Worm (Caenorhabditis elegans) whole organism, L3 larva: Measurements from ENCODE around the gene Y49E10.18.

ENCODE experiments used
- R02D3.7 ChIP-seq: fragments of 150-350 bp; optimal IDR thresholded peaks from 2 replicates; lab custom pipeline; 2014; ENCODE audit warnings: missing biosample characterization, missing genetic modification characterization
- egl-27 ChIP-seq: sonication (generic microtip); optimal IDR thresholded peaks from 4 replicates; lab custom pipeline; 2017; ENCODE audit warnings: missing biosample characterization, missing genetic modification reagents, missing genetic modification characterization
- elt-1 ChIP-seq: fragments of 150-350 bp; optimal IDR thresholded peaks from 2 replicates; lab custom pipeline; 2014; ENCODE audit warnings: missing biosample characterization, missing genetic modification characterization
- elt-2 ChIP-seq: sonication (generic microtip); optimal IDR thresholded peaks from 2 replicates; lab custom pipeline; 2016; ENCODE audit warnings: missing genetic modification reagents, mild to moderate bottlenecking, missing genetic modification characterization, missing compliant biosample characterization
- fkh-10 ChIP-seq: sonication (generic microtip); optimal IDR thresholded peaks from 2 replicates; lab custom pipeline; 2017; ENCODE audit warnings: missing biosample characterization, missing genetic modification reagents, missing genetic modification characterization
- fkh-2 ChIP-seq: fragments of 150-350 bp; optimal IDR thresholded peaks from 2 replicates; lab custom pipeline; 2014; ENCODE audit warnings: missing biosample characterization, missing genetic modification reagents, missing genetic modification characterization
- nhr-11 ChIP-seq: fragments of 150-350 bp; optimal IDR thresholded peaks from 2 replicates; lab custom pipeline; 2014; ENCODE audit warnings: missing biosample characterization, missing genetic modification characterization
- nhr-28 ChIP-seq: fragments of 150-350 bp; optimal IDR thresholded peaks from 2 replicates; lab custom pipeline; 2014; ENCODE audit warnings: missing biosample characterization, missing genetic modification characterization
- nhr-43 ChIP-seq: sonication (generic microtip); optimal IDR thresholded peaks from 2 replicates; lab custom pipeline; 2016; ENCODE audit warnings: mild to moderate bottlenecking, missing genetic modification characterization, missing compliant biosample characterization; ENCODE audit not compliant: poor library complexity, severe bottlenecking
- snpc-4 ChIP-seq: fragments of 150-350 bp; optimal IDR thresholded peaks from 2 replicates; lab custom pipeline; 2014; ENCODE audit warnings: missing biosample characterization, missing genetic modification characterization
- tbx-2 ChIP-seq: sonication (generic microtip); optimal IDR thresholded peaks from 2 replicates; lab custom pipeline; 2016; ENCODE audit warnings: mild to moderate bottlenecking, missing genetic modification characterization, missing compliant biosample characterization
- unc-62 ChIP-seq: fragments of 150-350 bp; sonication (generic microtip); optimal IDR thresholded peaks from 4 replicates; lab custom pipeline; 2014; ENCODE audit warnings: missing biosample characterization, missing genetic modification reagents, missing genetic modification characterization
- zag-1 ChIP-seq: fragments of 150-350 bp; optimal IDR thresholded peaks from 2 replicates; lab custom pipeline; 2014; ENCODE audit warnings: missing biosample characterization, missing genetic modification characterization
- ztf-4 ChIP-seq: fragments of 150-350 bp; optimal IDR thresholded peaks from 2 replicates; lab custom pipeline; 2014; ENCODE audit warnings: missing biosample characterization, missing genetic modification characterization

ce11 chrIII:12398468-12398867 is 47.4 kb downstream of the Y49E10.18 start:
- TF ChIP-seq egl-27 (tag; lab: Kevin White, UChicago) (no peak), elt-2 (tag; lab: Kevin White, UChicago) (no peak), nhr-11 (tag; lab: Kevin White, UChicago) (no peak), unc-62 (GFP tag; lab: Kevin White, UChicago) (no peak), fkh-2 (tag; lab: Kevin White, UChicago) (no peak), snpc-4 (tag; lab: Kevin White, UChicago) (no peak), tbx-2 (no peak), R02D3.7 (tag; lab: Kevin White, UChicago) (no peak), fkh-10 (no peak), nhr-43 (no peak), elt-1 (no peak), nhr-28 (no peak), ztf-4 (tag; lab: Kevin White, UChicago) (no peak), zag-1 (tag; lab: Kevin White, UChicago) (no peak)
